Worm (Caenorhabditis elegans): Measurements from ENCODE around the gene prx-2.
A peak's percentile ranks its signal among the peaks of the same experiment; 100 is the strongest.

The prx-2 gene

DNA sequence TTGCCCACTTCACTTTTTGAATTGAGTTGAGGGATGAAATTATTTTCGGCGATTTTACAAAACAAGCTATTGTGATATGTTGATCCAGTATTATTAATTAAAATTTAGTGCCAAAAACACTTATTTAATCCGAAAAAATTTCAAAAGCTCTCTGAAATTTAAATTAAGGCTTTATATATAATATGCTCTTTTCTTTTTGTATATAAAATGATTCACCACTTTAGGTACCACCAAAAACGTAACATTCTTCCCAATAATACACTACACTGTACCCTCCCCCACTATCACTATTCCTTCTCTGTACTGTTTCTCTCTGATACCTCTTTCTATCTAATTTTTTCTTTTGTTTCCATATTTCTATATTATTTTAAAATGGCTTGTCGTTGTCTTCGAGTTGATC lies at the start of gene prx-2:
Gene prx-2 (plus strand): TSS at position 301 of the 400 bp plus-strand sequence.
- TF ChIP-seq che-1 (tag; optimal IDR thresholded peaks at IDR 0.05) = no peak
- no peak for TF ChIP-seq gmeb-2 (tag; optimal IDR thresholded peaks at IDR 0.05)
- no peak for TF ChIP-seq pha-2 (tag; optimal IDR thresholded peaks at IDR 0.05)
- no peak for TF ChIP-seq ref-2 (tag; optimal IDR thresholded peaks at IDR 0.05)
- no peak for TF ChIP-seq lim-6 (tag; optimal IDR thresholded peaks at IDR 0.05)
- no peak for TF ChIP-seq unc-55 (GFP tag; optimal IDR thresholded peaks at IDR 0.05)
- no peak for TF ChIP-seq pat-9 (tag; optimal IDR thresholded peaks at IDR 0.05)
- TF ChIP-seq F13H6.1 (tag; optimal IDR thresholded peaks at IDR 0.05) = no peak
- no peak for TF ChIP-seq ceh-30 (tag; optimal IDR thresholded peaks at IDR 0.05)
- no peak for TF ChIP-seq nhr-232 (tag; optimal IDR thresholded peaks at IDR 0.05)
- no peak for TF ChIP-seq T23F11.4 (GFP tag; optimal IDR thresholded peaks at IDR 0.05)
- no peak for TF ChIP-seq unc-3 (GFP tag; conservative IDR thresholded peaks at IDR 0.05)
- TF ChIP-seq unc-3 (tag; optimal IDR thresholded peaks at IDR 0.05) = no peak

ce11 chrIV:11594191-11594673 lies 49.7 kb upstream of the prx-2 start, which contains the start of gene mig-38:
Gene mig-38, plus strand, starts transcription at chrIV:11594244.
- TF ChIP-seq ceh-34 (tag; optimal IDR thresholded peaks at IDR 0.05) (peak; percentile 20), ttx-3 (tag; optimal IDR thresholded peaks at IDR 0.05) (no peak), ceh-2 (tag; optimal IDR thresholded peaks at IDR 0.05) (peak; percentile 21), C08G9.2 (tag; optimal IDR thresholded peaks at IDR 0.05) (peak; percentile 17), pag-3 (tag; optimal IDR thresholded peaks at IDR 0.05; ENCODE audit: borderline replicate concordance) (no peak), nfya-1 (tag; optimal IDR thresholded peaks at IDR 0.05) (peak; percentile 58), ceh-31 (tag; optimal IDR thresholded peaks at IDR 0.05) (peak; percentile 25), ama-1 (optimal IDR thresholded peaks at IDR 0.05) (peak; percentile 84), lim-6 (tag; optimal IDR thresholded peaks at IDR 0.05) (no peak), mec-3 (tag; optimal IDR thresholded peaks at IDR 0.05; ENCODE audit: borderline replicate concordance) (peak; percentile 31), ceh-14 (tag; optimal IDR thresholded peaks at IDR 0.05) (peak; percentile 70), syd-9 (tag; optimal IDR thresholded peaks at IDR 0.05) (peak; percentile 44), dmd-4 (tag; optimal IDR thresholded peaks at IDR 0.05; ENCODE audit: borderline replicate concordance) (peak; percentile 61), ceh-18 (tag; optimal IDR thresholded peaks at IDR 0.05) (peak; percentile 57), unc-86 (tag; optimal IDR thresholded peaks at IDR 0.05) (no peak), ref-2 (tag; optimal IDR thresholded peaks at IDR 0.05) (peak; percentile 54), elt-4 (tag; optimal IDR thresholded peaks at IDR 0.05) (peak; percentile 26), rnt-1 (tag; optimal IDR thresholded peaks at IDR 0.05) (peak; percentile 43), tbx-2 (tag; optimal IDR thresholded peaks at IDR 0.05) (peak; percentile 26), F13H6.1 (tag; optimal IDR thresholded peaks at IDR 0.05) (peak; percentile 4), unc-42 (tag; optimal IDR thresholded peaks at IDR 0.05) (peak; percentile 32), ceh-6 (GFP tag; optimal IDR thresholded peaks at IDR 0.05) (peak; percentile 29), fax-1 (tag; optimal IDR thresholded peaks at IDR 0.05) (peak; percentile 24), sdc-2 (tag; optimal IDR thresholded peaks at IDR 0.05) (peak; percentile 48), pros-1 (tag; optimal IDR thresholded peaks at IDR 0.05) (no peak)

ce11 chrIV:11597079-11597478 lies 46.9 kb upstream of the prx-2 start:
- no peak for TF ChIP-seq ceh-34 (tag; optimal IDR thresholded peaks at IDR 0.05)
- no peak for TF ChIP-seq eyg-1 (tag; optimal IDR thresholded peaks at IDR 0.05)
- TF ChIP-seq madf-2 (tag; optimal IDR thresholded peaks at IDR 0.05) = no peak
- no peak for TF ChIP-seq lim-6 (tag; optimal IDR thresholded peaks at IDR 0.05)
- no peak for TF ChIP-seq ceh-14 (tag; optimal IDR thresholded peaks at IDR 0.05)
- no peak for TF ChIP-seq nhr-232 (tag; optimal IDR thresholded peaks at IDR 0.05)
- TF ChIP-seq npax-4 (tag; optimal IDR thresholded peaks at IDR 0.05) = no peak
- TF ChIP-seq gmeb-2 (tag; optimal IDR thresholded peaks at IDR 0.05) = no peak
- TF ChIP-seq ets-4 (tag; optimal IDR thresholded peaks at IDR 0.05) = no peak
- TF ChIP-seq K09A11.1 (tag; optimal IDR thresholded peaks at IDR 0.05; ENCODE audit: insufficient read depth) = no peak
- TF ChIP-seq ttx-3 (tag; optimal IDR thresholded peaks at IDR 0.05) = no peak
- TF ChIP-seq ceh-2 (tag; optimal IDR thresholded peaks at IDR 0.05) = no peak
- no peak for TF ChIP-seq sox-4 (tag; optimal IDR thresholded peaks at IDR 0.05)
- TF ChIP-seq zip-5 (tag; optimal IDR thresholded peaks at IDR 0.05) = no peak
- no peak for TF ChIP-seq mec-3 (tag; optimal IDR thresholded peaks at IDR 0.05; ENCODE audit: borderline replicate concordance)
- no peak for TF ChIP-seq fkh-6 (tag; optimal IDR thresholded peaks at IDR 0.05)

All from whole organism, late embryonic.